Worm (Caenorhabditis elegans) whole organism, L1 larva: Measurements from ENCODE around the gene dvc-1.
A peak's percentile ranks its signal among the peaks of the same experiment; 100 is the strongest.

Source experiments
- C04F5.9 ChIP-seq: sonication (generic microtip); optimal IDR thresholded peaks from 2 replicates; lab custom pipeline; 2016; ENCODE audit warnings: missing genetic modification characterization, missing compliant biosample characterization
- C16A3.4 ChIP-seq: fragments of 150-350 bp; optimal IDR thresholded peaks from 2 replicates; lab custom pipeline; 2014; ENCODE audit warnings: missing biosample characterization, missing genetic modification characterization
- C34B4.2 ChIP-seq: sonication (generic microtip); optimal IDR thresholded peaks from 2 replicates; lab custom pipeline; 2017; ENCODE audit warnings: mild to moderate bottlenecking, missing genetic modification characterization, missing compliant biosample characterization
- Y116A8C.19 ChIP-seq: sonication (generic microtip); optimal IDR thresholded peaks from 2 replicates; lab custom pipeline; 2016; ENCODE audit warnings: missing compliant biosample characterization, missing genetic modification characterization, borderline replicate concordance
- alr-1 ChIP-seq: fragments of 200-800 bp; sonication (Bioruptor generic); optimal IDR thresholded peaks from 2 replicates; lab custom pipeline; 2018; ENCODE audit warnings: borderline replicate concordance, mild to moderate bottlenecking, missing genetic modification characterization, missing compliant biosample characterization
- aly-2 ChIP-seq: fragments of 150-350 bp; optimal IDR thresholded peaks from 2 replicates; lab custom pipeline; 2014; ENCODE audit warnings: missing biosample characterization, missing genetic modification characterization
- blmp-1 ChIP-seq: fragments of 150-350 bp; optimal IDR thresholded peaks from 2 replicates; lab custom pipeline; 2014; ENCODE audit warnings: missing biosample characterization, missing genetic modification characterization
- ceh-63 ChIP-seq: fragments of 200-800 bp; sonication (Bioruptor generic); optimal IDR thresholded peaks from 2 replicates; lab custom pipeline; 2018; ENCODE audit warnings: mild to moderate bottlenecking, missing genetic modification characterization, missing compliant biosample characterization
- ceh-8 ChIP-seq: fragments of 200-800 bp; sonication (Bioruptor generic); optimal IDR thresholded peaks from 2 replicates; lab custom pipeline; 2018; ENCODE audit warnings: mild to moderate bottlenecking, missing genetic modification characterization, moderate library complexity, missing compliant biosample characterization
- ceh-82 ChIP-seq, 3 experiments: fragments of 150-350 bp in 1 of 3; sonication (generic microtip) in 2 of 3; optimal IDR thresholded peaks; 2 replicates each; lab custom pipeline; 2014 to 2017; ENCODE audit warnings: missing biosample characterization in 3 of 3, missing genetic modification characterization in 3 of 3
- ces-1 ChIP-seq: fragments of 150-350 bp; optimal IDR thresholded peaks from 2 replicates; lab custom pipeline; 2014; ENCODE audit warnings: missing biosample characterization, missing genetic modification reagents, missing genetic modification characterization
- dpl-1 ChIP-seq, 3 experiments: fragments of 150-350 bp in 2 of 3; sonication (generic microtip) in 1 of 3; optimal IDR thresholded peaks; 2 replicates each; lab custom pipeline; 2014 to 2017; ENCODE audit warnings: missing biosample characterization in 3 of 3, missing genetic modification characterization in 3 of 3, missing genetic modification reagents in 3 of 3
- dsc-1 ChIP-seq: sonication (generic microtip); optimal IDR thresholded peaks from 2 replicates; lab custom pipeline; 2016; ENCODE audit warnings: mild to moderate bottlenecking, missing genetic modification characterization, missing compliant biosample characterization
- egl-13 ChIP-seq: sonication (generic microtip); optimal IDR thresholded peaks from 2 replicates; lab custom pipeline; 2016; ENCODE audit warnings: missing genotype, missing genetic modification reagents, missing genetic modification characterization, missing compliant biosample characterization
- elt-3 ChIP-seq, 6 experiments: fragments of 150-350 bp in 1 of 6; sonication (generic microtip); optimal IDR thresholded peaks; 2 replicates each; lab custom pipeline; 2017 to 2018; ENCODE audit warnings: missing biosample characterization in 6 of 6, missing genetic modification characterization in 6 of 6, inconsistent platforms in 1 of 6
- fkh-4 ChIP-seq: sonication (generic microtip); optimal IDR thresholded peaks from 2 replicates; lab custom pipeline; 2016; ENCODE audit warnings: missing compliant biosample characterization, missing genetic modification characterization, borderline replicate concordance
- hlh-17 ChIP-seq: fragments of 200-800 bp; sonication (Bioruptor generic); optimal IDR thresholded peaks from 2 replicates; lab custom pipeline; 2018; ENCODE audit warnings: missing genetic modification characterization, mild to moderate bottlenecking, missing compliant biosample characterization, moderate library complexity, borderline replicate concordance
- hlh-4 ChIP-seq: sonication (generic microtip); optimal IDR thresholded peaks from 2 replicates; lab custom pipeline; 2016; ENCODE audit warnings: mild to moderate bottlenecking, missing genetic modification characterization, missing compliant biosample characterization
- isw-1 ChIP-seq: fragments of 200-800 bp; sonication (Bioruptor generic); IDR thresholded peaks from 2 replicates; pipeline ENCODE4 v1.3.6; 2022; ENCODE audit warnings: missing genetic modification characterization, missing compliant biosample characterization
- jun-1 ChIP-seq: fragments of 150-350 bp; optimal IDR thresholded peaks from 2 replicates; lab custom pipeline; 2014; ENCODE audit warnings: missing biosample characterization, missing genetic modification reagents, missing genetic modification characterization
- lin-13 ChIP-seq: fragments of 150-350 bp; optimal IDR thresholded peaks from 2 replicates; lab custom pipeline; 2014; ENCODE audit warnings: missing biosample characterization, missing genetic modification reagents, missing genetic modification characterization
- lin-14 ChIP-seq: fragments of 200-800 bp; sonication (Bioruptor generic); optimal IDR thresholded peaks from 2 replicates; lab custom pipeline; 2018; ENCODE audit warnings: mild to moderate bottlenecking, missing genetic modification characterization, moderate library complexity, missing compliant biosample characterization
- lin-15B ChIP-seq: fragments of 150-350 bp; sonication (generic microtip); optimal IDR thresholded peaks from 3 replicates; lab custom pipeline; 2014; ENCODE audit warnings: missing biosample characterization, missing genetic modification characterization
- lin-35 ChIP-seq, 2 experiments: fragments of 150-350 bp; optimal IDR thresholded peaks; 2 replicates each; lab custom pipeline; 2014; ENCODE audit warnings: missing biosample characterization in 2 of 2, missing genetic modification characterization in 2 of 2, missing genetic modification reagents in 2 of 2
- lin-39 ChIP-seq: fragments of 150-350 bp; optimal IDR thresholded peaks from 2 replicates; lab custom pipeline; 2014; ENCODE audit warnings: missing biosample characterization, missing genetic modification reagents, missing genetic modification characterization
- lir-3 ChIP-seq: sonication (generic microtip); optimal IDR thresholded peaks from 2 replicates; lab custom pipeline; 2016; ENCODE audit warnings: mild to moderate bottlenecking, missing genetic modification characterization, moderate library complexity, missing compliant biosample characterization; ENCODE audit not compliant: poor library complexity
- lsy-2 ChIP-seq, 2 experiments: fragments of 150-350 bp; optimal IDR thresholded peaks; 2 replicates each; lab custom pipeline; 2014; ENCODE audit warnings: missing biosample characterization in 2 of 2, missing genetic modification characterization in 2 of 2
- mef-2 ChIP-seq: fragments of 150-350 bp; optimal IDR thresholded peaks from 2 replicates; lab custom pipeline; 2014; ENCODE audit warnings: missing biosample characterization, missing genetic modification characterization
- mep-1 ChIP-seq: fragments of 150-350 bp; optimal IDR thresholded peaks from 2 replicates; lab custom pipeline; 2014; ENCODE audit warnings: missing biosample characterization, missing genetic modification characterization
- nhr-12 ChIP-seq: sonication (generic microtip); optimal IDR thresholded peaks from 2 replicates; lab custom pipeline; 2017; ENCODE audit warnings: missing biosample characterization, missing genetic modification characterization
- nhr-19 ChIP-seq: fragments of 200-800 bp; sonication (Bioruptor generic); conservative IDR thresholded peaks from 2 replicates; pipeline ENCODE4 v1.3.6; 2022; ENCODE audit warnings: missing genetic modification characterization, missing compliant biosample characterization
- nhr-20 ChIP-seq: sonication (generic microtip); optimal IDR thresholded peaks from 2 replicates; lab custom pipeline; 2016; ENCODE audit warnings: mild to moderate bottlenecking, missing genetic modification characterization, missing compliant biosample characterization
- nhr-28 ChIP-seq: fragments of 150-350 bp; optimal IDR thresholded peaks from 2 replicates; lab custom pipeline; 2014; ENCODE audit warnings: missing biosample characterization, missing genetic modification characterization
- nhr-47 ChIP-seq: sonication (generic microtip); optimal IDR thresholded peaks from 2 replicates; lab custom pipeline; 2016; ENCODE audit warnings: mild to moderate bottlenecking, missing genetic modification characterization, moderate library complexity, missing compliant biosample characterization
- nhr-71 ChIP-seq: sonication (generic microtip); optimal IDR thresholded peaks from 2 replicates; lab custom pipeline; 2016; ENCODE audit warnings: mild to moderate bottlenecking, missing genetic modification characterization, moderate library complexity, missing compliant biosample characterization
- nhr-77 ChIP-seq: fragments of 150-350 bp; optimal IDR thresholded peaks from 2 replicates; lab custom pipeline; 2014; ENCODE audit warnings: missing biosample characterization, missing genetic modification characterization
- nhr-85 ChIP-seq: sonication (generic microtip); peaks from one replicate; lab custom pipeline; 2016; ENCODE audit warnings: missing genetic modification characterization, inconsistent platforms, missing compliant biosample characterization
- nhr-90 ChIP-seq: sonication (generic microtip); optimal IDR thresholded peaks from 2 replicates; lab custom pipeline; 2016; ENCODE audit warnings: mild to moderate bottlenecking, missing genetic modification characterization, missing compliant biosample characterization; ENCODE audit not compliant: poor library complexity
- pax-3 ChIP-seq: fragments of 200-800 bp; sonication (Bioruptor generic); optimal IDR thresholded peaks from 2 replicates; lab custom pipeline; 2018; ENCODE audit warnings: mild to moderate bottlenecking, missing genetic modification characterization, moderate library complexity, missing compliant biosample characterization
- pqm-1 ChIP-seq: sonication (generic microtip); optimal IDR thresholded peaks from 3 replicates; lab custom pipeline; 2017; ENCODE audit warnings: missing biosample characterization, missing genetic modification characterization
- rnt-1 ChIP-seq: sonication (generic microtip); optimal IDR thresholded peaks from 2 replicates; lab custom pipeline; 2016; ENCODE audit warnings: mild to moderate bottlenecking, missing genetic modification characterization, moderate library complexity, missing compliant biosample characterization
- snu-23 ChIP-seq: sonication (generic microtip); optimal IDR thresholded peaks from 2 replicates; lab custom pipeline; 2016; ENCODE audit warnings: missing genetic modification characterization, missing compliant biosample characterization
- sox-4 ChIP-seq: sonication (generic microtip); optimal IDR thresholded peaks from 2 replicates; lab custom pipeline; 2016; ENCODE audit warnings: missing genetic modification characterization, missing compliant biosample characterization
- sptf-1 ChIP-seq: fragments of 150-350 bp; optimal IDR thresholded peaks from 2 replicates; lab custom pipeline; 2014; ENCODE audit warnings: missing biosample characterization, missing genetic modification characterization
- sup-37 ChIP-seq: fragments of 200-800 bp; sonication (Bioruptor generic); optimal IDR thresholded peaks from 2 replicates; lab custom pipeline; 2018; ENCODE audit warnings: mild to moderate bottlenecking, missing genetic modification characterization, missing compliant biosample characterization
- tlp-1 ChIP-seq: fragments of 150-350 bp; optimal IDR thresholded peaks from 2 replicates; lab custom pipeline; 2014; ENCODE audit warnings: missing biosample characterization, missing genetic modification characterization
- unc-130 ChIP-seq: fragments of 150-350 bp; optimal IDR thresholded peaks from 2 replicates; lab custom pipeline; 2017; ENCODE audit warnings: missing biosample characterization, missing genetic modification characterization, inconsistent platforms
- vab-15 ChIP-seq: sonication (generic microtip); optimal IDR thresholded peaks from 2 replicates; lab custom pipeline; 2017; ENCODE audit warnings: missing genotype, mild to moderate bottlenecking, missing genetic modification characterization, missing compliant biosample characterization
- xbp-1 ChIP-seq: sonication (generic microtip); optimal IDR thresholded peaks from 2 replicates; lab custom pipeline; 2016; ENCODE audit warnings: missing genetic modification characterization, missing compliant biosample characterization
- zag-1 ChIP-seq: fragments of 150-350 bp; optimal IDR thresholded peaks from 2 replicates; lab custom pipeline; 2014; ENCODE audit warnings: missing biosample characterization, missing genetic modification characterization
- zip-4 ChIP-seq: fragments of 200-800 bp; sonication (Bioruptor generic); optimal IDR thresholded peaks from 2 replicates; lab custom pipeline; 2018; ENCODE audit warnings: mild to moderate bottlenecking, missing genetic modification characterization, moderate library complexity, missing compliant biosample characterization
- ztf-4 ChIP-seq: fragments of 150-350 bp; optimal IDR thresholded peaks from 2 replicates; lab custom pipeline; 2014; ENCODE audit warnings: missing biosample characterization, missing genetic modification characterization

dvc-1 gene

ce11 chrV:11239187-11239725 is at the start of gene dvc-1, which contains the start of gene ima-1:
Gene dvc-1, minus strand, starts transcription at chrV:11239331.
Gene ima-1, plus strand, starts transcription at chrV:11239675.
- TF ChIP-seq C04F5.9: no peak
- TF ChIP-seq Y116A8C.19 (tag; lab: Kevin White, UChicago): no peak
- TF ChIP-seq nhr-85 (tag; lab: Kevin White, UChicago): peak; percentile 76
- TF ChIP-seq rnt-1 (tag; lab: Kevin White, UChicago): peak; percentile 86
- peak; percentile 60 to 65 for TF ChIP-seq lin-35 (GFP tag; optimal IDR thresholded peaks at IDR 0.05; lab: Kevin White, UChicago)
- no peak for TF ChIP-seq lin-15B
- TF ChIP-seq ces-1 (GFP tag; lab: Kevin White, UChicago): no peak
- peak; percentile 18 for TF ChIP-seq unc-130
- TF ChIP-seq lin-13 (GFP tag; lab: Kevin White, UChicago): peak; percentile 44
- TF ChIP-seq fkh-4: no peak
- peak; percentile 63 to 70 for TF ChIP-seq lsy-2 (tag; optimal IDR thresholded peaks at IDR 0.05; lab: Kevin White, UChicago)
- TF ChIP-seq xbp-1 (tag; lab: Kevin White, UChicago): peak; percentile 61
- TF ChIP-seq nhr-20 (tag; lab: Kevin White, UChicago): peak; percentile 71
- peak; percentile 50 for TF ChIP-seq lir-3
- TF ChIP-seq isw-1 (GFP tag; lab: Robert Waterston, UW): peak; percentile 56
- TF ChIP-seq blmp-1 (tag; lab: Kevin White, UChicago): peak; percentile 44
- TF ChIP-seq tlp-1 (tag; lab: Kevin White, UChicago): no peak
- no peak for TF ChIP-seq aly-2
- peak; percentile 75 to 93 (median 86) for TF ChIP-seq ceh-82 (tag; optimal IDR thresholded peaks at IDR 0.05; lab: Kevin White, UChicago)
- TF ChIP-seq lin-39 (tag; lab: Kevin White, UChicago): peak; percentile 42
- TF ChIP-seq nhr-28 (tag; lab: Kevin White, UChicago): no peak
- TF ChIP-seq sup-37: no peak
- no peak for TF ChIP-seq pqm-1 (tag; lab: Kevin White, UChicago)
- no peak for TF ChIP-seq zip-4
- TF ChIP-seq dpl-1 (GFP tag; optimal IDR thresholded peaks at IDR 0.05; lab: Kevin White, UChicago): peak; percentile 36 to 68 (median 62)
- TF ChIP-seq vab-15 (tag; lab: Kevin White, UChicago): no peak
- TF ChIP-seq ceh-63 (GFP tag; lab: Kevin White, UChicago): no peak
- TF ChIP-seq egl-13 (tag; lab: Kevin White, UChicago): no peak
- TF ChIP-seq nhr-77 (tag; lab: Kevin White, UChicago): peak; percentile 24
- no peak for TF ChIP-seq ceh-8 (GFP tag; lab: Kevin White, UChicago)
- peak; percentile 74 for TF ChIP-seq nhr-90 (tag; lab: Kevin White, UChicago)
- TF ChIP-seq sptf-1 (tag; lab: Kevin White, UChicago): no peak
- peak; percentile 73 for TF ChIP-seq nhr-19 (GFP tag; lab: Robert Waterston, UW)
- TF ChIP-seq mef-2 (tag; lab: Kevin White, UChicago): no peak
- TF ChIP-seq elt-3 (tag; optimal IDR thresholded peaks at IDR 0.05; lab: Kevin White, UChicago): peak in 2 of 6 experiments; percentile 6 to 9
- no peak for TF ChIP-seq nhr-12 (tag; lab: Kevin White, UChicago)
- no peak for TF ChIP-seq alr-1 (tag; lab: Kevin White, UChicago)
- TF ChIP-seq dsc-1 (tag; lab: Kevin White, UChicago): peak; percentile 58
- peak; percentile 77 for TF ChIP-seq nhr-71 (tag; lab: Kevin White, UChicago)
- peak; percentile 52 for TF ChIP-seq jun-1
- TF ChIP-seq zag-1 (tag; lab: Kevin White, UChicago): no peak
- TF ChIP-seq mep-1 (tag; lab: Kevin White, UChicago): no peak
- peak; percentile 72 for TF ChIP-seq nhr-47 (tag; lab: Kevin White, UChicago)
- peak; percentile 83 for TF ChIP-seq C16A3.4 (tag; lab: Kevin White, UChicago)
- no peak for TF ChIP-seq hlh-4 (tag; lab: Kevin White, UChicago)
- no peak for TF ChIP-seq ztf-4 (tag; lab: Kevin White, UChicago)
- peak; percentile 7 for TF ChIP-seq pax-3
- TF ChIP-seq sox-4: no peak
- TF ChIP-seq C34B4.2 (tag; lab: Kevin White, UChicago): no peak
- TF ChIP-seq hlh-17: no peak
- peak; percentile 79 for TF ChIP-seq snu-23 (GFP tag; lab: Kevin White, UChicago)
- TF ChIP-seq lin-14 (GFP tag; lab: Kevin White, UChicago): peak; percentile 64
